Worm (Caenorhabditis elegans) whole organism, young adult: ENCODE measurements around the gene phat-4.

Experiments used
- B0035.1 ChIP-seq: sonication (generic microtip); optimal IDR thresholded peaks from 2 replicates; lab custom pipeline; 2016; ENCODE audit warnings: missing genetic modification characterization, mild to moderate bottlenecking, missing compliant biosample characterization, missing genotype, missing genetic modification reagents
- B0336.3 ChIP-seq: fragments of 200-800 bp; sonication (Bioruptor generic); IDR thresholded peaks from 2 replicates; pipeline ENCODE4 v1.3.6; 2022; ENCODE audit warnings: missing genetic modification characterization, missing compliant biosample characterization
- F22D6.2 ChIP-seq: sonication (generic microtip); optimal IDR thresholded peaks from 2 replicates; lab custom pipeline; 2016; ENCODE audit warnings: mild to moderate bottlenecking, missing genetic modification characterization, missing compliant biosample characterization
- F37B4.10 ChIP-seq: fragments of 200-800 bp; sonication (Bioruptor generic); IDR thresholded peaks from 2 replicates; pipeline ENCODE4 v1.3.6; 2022; ENCODE audit warnings: missing genetic modification characterization, missing compliant biosample characterization
- F52B5.7 ChIP-seq: sonication (generic microtip); optimal IDR thresholded peaks from 2 replicates; lab custom pipeline; 2016; ENCODE audit warnings: mild to moderate bottlenecking, missing genetic modification characterization, missing compliant biosample characterization
- F57A8.1 ChIP-seq: fragments of 200-800 bp; sonication (Bioruptor generic); optimal IDR thresholded peaks from 2 replicates; lab custom pipeline; 2018; ENCODE audit warnings: mild to moderate bottlenecking, missing genetic modification characterization, moderate library complexity, missing compliant biosample characterization
- T07F8.4 ChIP-seq: sonication (generic microtip); optimal IDR thresholded peaks from 2 replicates; lab custom pipeline; 2016; ENCODE audit warnings: mild to moderate bottlenecking, missing genetic modification characterization, moderate library complexity, missing compliant biosample characterization
- T26A5.8 ChIP-seq: sonication (generic microtip); optimal IDR thresholded peaks from 2 replicates; lab custom pipeline; 2016; ENCODE audit warnings: missing genetic modification characterization, missing compliant biosample characterization
- Y79H2A.3 ChIP-seq: fragments of 200-800 bp; sonication (Bioruptor generic); conservative IDR thresholded peaks from 2 replicates; pipeline ENCODE4 v1.3.6; 2022; ENCODE audit warnings: missing genetic modification reagents, missing genetic modification characterization, missing compliant biosample characterization
- akir-1 ChIP-seq: fragments of 200-800 bp; sonication (Bioruptor generic); optimal IDR thresholded peaks from 2 replicates; lab custom pipeline; 2018; ENCODE audit warnings: mild to moderate bottlenecking, missing genetic modification characterization, moderate library complexity, missing compliant biosample characterization
- aptf-3 ChIP-seq: fragments of 200-800 bp; sonication (Bioruptor generic); IDR thresholded peaks from 2 replicates; pipeline ENCODE4 v1.3.6; 2022; ENCODE audit warnings: missing genetic modification characterization, missing compliant biosample characterization
- atf-7 ChIP-seq: sonication (generic microtip); optimal IDR thresholded peaks from 2 replicates; lab custom pipeline; 2017; ENCODE audit warnings: mild to moderate bottlenecking, missing genetic modification characterization, missing compliant biosample characterization
- attf-5 ChIP-seq: fragments of 200-800 bp; sonication (Bioruptor generic); optimal IDR thresholded peaks from 2 replicates; lab custom pipeline; 2018; ENCODE audit warnings: mild to moderate bottlenecking, missing genetic modification characterization, missing compliant biosample characterization
- bed-2 ChIP-seq: fragments of 200-800 bp; sonication (Bioruptor generic); IDR thresholded peaks from 2 replicates; pipeline ENCODE4 v1.3.6; 2022; ENCODE audit warnings: missing genetic modification reagents, missing genetic modification characterization, missing compliant biosample characterization
- ccch-3 ChIP-seq: fragments of 200-800 bp; sonication (Bioruptor generic); optimal IDR thresholded peaks from 2 replicates; lab custom pipeline; 2018; ENCODE audit warnings: mild to moderate bottlenecking, missing genetic modification characterization, missing compliant biosample characterization
- ceh-100 ChIP-seq: fragments of 200-800 bp; sonication (Bioruptor generic); IDR thresholded peaks from 2 replicates; pipeline ENCODE4 v1.3.6; 2022; ENCODE audit warnings: missing genetic modification reagents, missing genetic modification characterization, missing compliant biosample characterization
- ceh-91 ChIP-seq: fragments of 200-800 bp; sonication (Bioruptor generic); IDR thresholded peaks from 2 replicates; pipeline ENCODE4 v1.3.6; 2022; ENCODE audit warnings: missing genetic modification reagents, missing genetic modification characterization, missing compliant biosample characterization
- efl-1 ChIP-seq: fragments of 150-350 bp; optimal IDR thresholded peaks from 2 replicates; lab custom pipeline; 2014; ENCODE audit warnings: missing biosample characterization, missing genetic modification reagents, missing genetic modification characterization
- egl-18 ChIP-seq: fragments of 200-800 bp; sonication (Bioruptor generic); IDR thresholded peaks from 2 replicates; pipeline ENCODE4 v1.3.6; 2022; ENCODE audit warnings: missing genetic modification reagents, missing genetic modification characterization, missing compliant biosample characterization
- egrh-3 ChIP-seq: fragments of 200-800 bp; sonication (Bioruptor generic); IDR thresholded peaks from 2 replicates; pipeline ENCODE4 v1.3.6; 2022; ENCODE audit warnings: missing genetic modification reagents, missing genetic modification characterization, missing compliant biosample characterization
- fkh-3 ChIP-seq: sonication (generic microtip); optimal IDR thresholded peaks from 2 replicates; lab custom pipeline; 2016; ENCODE audit warnings: mild to moderate bottlenecking, missing genetic modification characterization, missing compliant biosample characterization
- hlh-26 ChIP-seq: fragments of 200-800 bp; sonication (Bioruptor generic); conservative IDR thresholded peaks from 2 replicates; pipeline ENCODE4 v1.3.6; 2022; ENCODE audit warnings: missing genetic modification reagents, missing genetic modification characterization, missing compliant biosample characterization
- hsf-1 ChIP-seq: fragments of 200-800 bp; sonication (Bioruptor generic); IDR thresholded peaks from 2 replicates; pipeline ENCODE4 v1.3.6; 2022; ENCODE audit warnings: missing genetic modification reagents, missing genetic modification characterization, missing compliant biosample characterization
- lag-1 ChIP-seq: fragments of 200-800 bp; sonication (Bioruptor generic); IDR thresholded peaks from 2 replicates; pipeline ENCODE4 v1.3.6; 2022; ENCODE audit warnings: missing genetic modification reagents, missing genetic modification characterization, missing compliant biosample characterization
- let-526 ChIP-seq: fragments of 200-800 bp; sonication (Bioruptor generic); IDR thresholded peaks from 2 replicates; pipeline ENCODE4 v1.3.6; 2022; ENCODE audit warnings: missing genetic modification reagents, missing genetic modification characterization, missing compliant biosample characterization
- lin-35 ChIP-seq, 3 experiments: fragments of 150-350 bp in 2 of 3; sonication (generic microtip) in 1 of 3; optimal IDR thresholded peaks; 2 replicates each; lab custom pipeline; 2014 to 2018; ENCODE audit warnings: missing biosample characterization in 3 of 3, missing genetic modification characterization in 3 of 3, missing genetic modification reagents in 3 of 3
- lin-54 ChIP-seq: fragments of 200-800 bp; sonication (Bioruptor generic); optimal IDR thresholded peaks from 2 replicates; lab custom pipeline; 2018; ENCODE audit warnings: mild to moderate bottlenecking, missing genetic modification characterization, missing compliant biosample characterization
- lir-1 ChIP-seq: fragments of 200-800 bp; sonication (Bioruptor generic); conservative IDR thresholded peaks from 2 replicates; pipeline ENCODE4 v1.3.6; 2022; ENCODE audit warnings: missing genetic modification reagents, missing genetic modification characterization, missing compliant biosample characterization
- lsl-1 ChIP-seq: fragments of 200-800 bp; sonication (Bioruptor generic); optimal IDR thresholded peaks from 2 replicates; lab custom pipeline; 2018; ENCODE audit warnings: mild to moderate bottlenecking, missing genetic modification characterization, moderate library complexity, missing compliant biosample characterization
- nhr-90 ChIP-seq: sonication (generic microtip); optimal IDR thresholded peaks from 2 replicates; lab custom pipeline; 2016; ENCODE audit warnings: missing genotype, mild to moderate bottlenecking, missing genetic modification characterization, missing compliant biosample characterization
- pha-4 ChIP-seq: fragments of 150-350 bp; sonication (generic microtip); optimal IDR thresholded peaks from 2 replicates; lab custom pipeline; 2014; ENCODE audit warnings: missing biosample characterization, missing genetic modification reagents, missing genetic modification characterization
- snpc-1.1 ChIP-seq: sonication (generic microtip); optimal IDR thresholded peaks from 2 replicates; lab custom pipeline; 2017; ENCODE audit warnings: missing genetic modification characterization, mild to moderate bottlenecking, missing compliant biosample characterization, antibody characterized with exemption, moderate library complexity, missing genotype, missing genetic modification reagents; ENCODE audit not compliant: insufficient read depth
- snpc-1.3 ChIP-seq: sonication (generic microtip); optimal IDR thresholded peaks from 2 replicates; lab custom pipeline; 2017; ENCODE audit warnings: missing genetic modification characterization, mild to moderate bottlenecking, missing compliant biosample characterization, antibody characterized with exemption, moderate library complexity, missing genotype, missing genetic modification reagents; ENCODE audit not compliant: insufficient read depth
- sptf-2 ChIP-seq: fragments of 200-800 bp; sonication (Bioruptor generic); optimal IDR thresholded peaks from 2 replicates; lab custom pipeline; 2018; ENCODE audit warnings: mild to moderate bottlenecking, missing genetic modification characterization, missing compliant biosample characterization
- unc-130 ChIP-seq: sonication (generic microtip); optimal IDR thresholded peaks from 2 replicates; lab custom pipeline; 2016; ENCODE audit warnings: missing genetic modification reagents, missing genetic modification characterization, missing compliant biosample characterization
- unc-62 ChIP-seq: fragments of 150-350 bp; optimal IDR thresholded peaks from 2 replicates; lab custom pipeline; 2014; ENCODE audit warnings: missing biosample characterization, missing genetic modification reagents, missing genetic modification characterization
- zim-3 ChIP-seq: sonication (generic microtip); optimal IDR thresholded peaks from 2 replicates; lab custom pipeline; 2017; ENCODE audit warnings: mild to moderate bottlenecking, missing genetic modification characterization, moderate library complexity, missing compliant biosample characterization
- ztf-18 ChIP-seq: sonication (generic microtip); optimal IDR thresholded peaks from 2 replicates; lab custom pipeline; 2016; ENCODE audit warnings: missing genotype, mild to moderate bottlenecking, missing genetic modification characterization, missing compliant biosample characterization
- ztf-22 ChIP-seq: fragments of 200-800 bp; sonication (Bioruptor generic); optimal IDR thresholded peaks from 2 replicates; lab custom pipeline; 2018; ENCODE audit warnings: mild to moderate bottlenecking, missing genetic modification characterization, moderate library complexity, missing compliant biosample characterization
- ztf-28 ChIP-seq: fragments of 200-800 bp; sonication (Bioruptor generic); IDR thresholded peaks from 2 replicates; pipeline ENCODE4 v1.3.6; 2022; ENCODE audit warnings: missing genetic modification reagents, missing genetic modification characterization, missing compliant biosample characterization

The phat-4 gene

ce11 chrV:4106688-4107087 is 23.0 kb upstream of the phat-4 start:
- TF ChIP-seq sptf-2 (GFP tag; lab: Kevin White, UChicago) (no peak), unc-130 (GFP tag; lab: Kevin White, UChicago) (no peak), atf-7 (tag; lab: Kevin White, UChicago) (no peak), B0035.1 (tag; lab: Kevin White, UChicago) (no peak), hlh-26 (GFP tag; lab: Robert Waterston, UW) (no peak), hsf-1 (GFP tag; lab: Robert Waterston, UW) (no peak), aptf-3 (GFP tag; lab: Robert Waterston, UW) (no peak)

DNA sequence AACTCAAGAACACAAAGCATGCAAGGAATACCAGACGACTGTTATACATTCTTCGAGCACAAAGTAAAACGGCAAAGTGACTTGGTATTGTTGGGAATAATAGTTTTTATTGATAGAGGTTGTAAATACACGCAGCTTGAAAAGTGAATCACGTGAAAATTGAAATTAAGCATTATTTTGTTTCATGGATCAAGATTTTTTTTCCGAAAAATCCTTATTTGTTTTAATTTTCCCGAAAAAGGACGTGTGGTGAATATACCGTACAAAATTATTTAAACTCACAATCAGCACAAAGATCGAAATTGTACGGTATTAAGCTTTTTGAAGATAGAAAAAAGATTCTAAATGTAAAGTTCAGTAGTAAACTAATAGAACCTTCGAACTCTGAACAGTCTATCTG is 19.8 kb upstream of the phat-4 start, which contains the start of gene clc-18:
Gene clc-18, minus strand, starts transcription at position 101 of the 400 bp plus-strand sequence.
- TF ChIP-seq lin-35 (GFP tag; optimal IDR thresholded peaks at IDR 0.05; lab: Kevin White, UChicago) (no peak), aptf-3 (GFP tag; lab: Robert Waterston, UW) (no peak), hlh-26 (GFP tag; lab: Robert Waterston, UW) (no peak), snpc-1.3 (tag; lab: Kevin White, UChicago) (no peak), B0336.3 (GFP tag; lab: Robert Waterston, UW) (no peak), nhr-90 (tag; lab: Kevin White, UChicago) (no peak), ccch-3 (no peak), F22D6.2 (tag; lab: Kevin White, UChicago) (no peak), ztf-28 (no peak), lir-1 (GFP tag; lab: Robert Waterston, UW) (no peak), F57A8.1 (GFP tag; lab: Kevin White, UChicago) (no peak), F37B4.10 (GFP tag; lab: Robert Waterston, UW) (no peak), F52B5.7 (tag; lab: Kevin White, UChicago) (no peak), lsl-1 (GFP tag; lab: Kevin White, UChicago) (no peak), T07F8.4 (tag; lab: Kevin White, UChicago) (no peak), ztf-22 (GFP tag; lab: Kevin White, UChicago) (no peak), bed-2 (GFP tag; lab: Robert Waterston, UW) (no peak)

- TF ChIP-seq lin-54 (GFP tag; lab: Kevin White, UChicago) (no peak), zim-3 (tag; lab: Kevin White, UChicago) (no peak), attf-5 (no peak), unc-62 (GFP tag; lab: Kevin White, UChicago) (no peak), egrh-3 (GFP tag; lab: Robert Waterston, UW) (no peak), lag-1 (no peak), ztf-18 (no peak), Y79H2A.3 (GFP tag; lab: Robert Waterston, UW) (no peak), hlh-26 (GFP tag; lab: Robert Waterston, UW) (no peak), ceh-91 (GFP tag; lab: Robert Waterston, UW) (no peak), pha-4 (tag; lab: Kevin White, UChicago) (no peak), efl-1 (GFP tag; lab: Kevin White, UChicago) (no peak), fkh-3 (no peak), snpc-1.1 (no peak), egl-18 (GFP tag; lab: Robert Waterston, UW) (no peak), ceh-100 (GFP tag; lab: Robert Waterston, UW) (no peak), T26A5.8 (tag; lab: Kevin White, UChicago) (no peak), let-526 (no peak), akir-1 (no peak)
Observed at ce11 chrV:4112516-4112915, 17.2 kb upstream of the phat-4 start, which contains the start of gene srw-134. Gene srw-134, minus strand, starts transcription at chrV:4112616.
